Fruit fly (Drosophila melanogaster): Measurements from ENCODE around the gene CG14075.

CG14075 gene

dm6 chr3L:18984661-18985060 lies at the start of gene CG14075:
Gene CG14075 (plus strand): TSS chr3L:18984961.
- TF ChIP-seq CG1620 (GFP tag; optimal IDR thresholded peaks at IDR 0.05) (no peak), pad (GFP tag; optimal IDR thresholded peaks at IDR 0.05) (no peak), ovo (GFP tag; optimal IDR thresholded peaks at IDR 0.05) (no peak), toe (GFP tag; optimal IDR thresholded peaks at IDR 0.05) (no peak), CG5204 (GFP tag; optimal IDR thresholded peaks at IDR 0.05) (no peak), Crg-1 (GFP tag; optimal IDR thresholded peaks at IDR 0.05) (no peak), CG7101 (tag; optimal IDR thresholded peaks at IDR 0.05) (no peak), Clk (GFP tag; optimal IDR thresholded peaks at IDR 0.05) (no peak), Hr96 (GFP tag; optimal IDR thresholded peaks at IDR 0.05) (no peak), kay (GFP tag; ENCODE audit: borderline replicate concordance) (no peak), CG12768 (GFP tag; optimal IDR thresholded peaks at IDR 0.05) (no peak), CG7045 (GFP tag; optimal IDR thresholded peaks at IDR 0.05) (no peak)

dm6 chr3L:18945938-18946337 lies 38.8 kb upstream of the CG14075 start, which contains the start of gene CG32204:
Gene CG32204 (minus strand): TSS chr3L:18946038.
- no peak for TF ChIP-seq pad (GFP tag; optimal IDR thresholded peaks at IDR 0.05)
- TF ChIP-seq CG12768 (GFP tag; optimal IDR thresholded peaks at IDR 0.05) = no peak
- TF ChIP-seq cic (GFP tag; optimal IDR thresholded peaks at IDR 0.05) = no peak
- no peak for TF ChIP-seq bab1 (GFP tag; optimal IDR thresholded peaks at IDR 0.05)
- TF ChIP-seq Hr96 (GFP tag; optimal IDR thresholded peaks at IDR 0.05) = no peak
- TF ChIP-seq toe (GFP tag; optimal IDR thresholded peaks at IDR 0.05) = no peak
- TF ChIP-seq ovo (GFP tag; optimal IDR thresholded peaks at IDR 0.05) = no peak
- no peak for TF ChIP-seq Crg-1 (GFP tag; optimal IDR thresholded peaks at IDR 0.05)
- no peak for TF ChIP-seq CG7101 (tag; optimal IDR thresholded peaks at IDR 0.05)
- no peak for TF ChIP-seq tj (GFP tag; optimal IDR thresholded peaks at IDR 0.05)
- TF ChIP-seq CG5204 (GFP tag; optimal IDR thresholded peaks at IDR 0.05) = no peak
- no peak for TF ChIP-seq kay (GFP tag; ENCODE audit: borderline replicate concordance)

- no peak for TF ChIP-seq pad (GFP tag; optimal IDR thresholded peaks at IDR 0.05)
- TF ChIP-seq CG12768 (GFP tag; optimal IDR thresholded peaks at IDR 0.05) = no peak
- TF ChIP-seq tj (GFP tag; optimal IDR thresholded peaks at IDR 0.05) = no peak
- TF ChIP-seq toe (GFP tag; optimal IDR thresholded peaks at IDR 0.05) = no peak
- TF ChIP-seq CG7101 (tag; optimal IDR thresholded peaks at IDR 0.05) = no peak
- no peak for TF ChIP-seq CG7045 (GFP tag; optimal IDR thresholded peaks at IDR 0.05)
- no peak for TF ChIP-seq CG14711 (tag; optimal IDR thresholded peaks at IDR 0.05)
- no peak for TF ChIP-seq Hr96 (GFP tag; optimal IDR thresholded peaks at IDR 0.05)
- no peak for TF ChIP-seq Mnt (GFP tag; optimal IDR thresholded peaks at IDR 0.05)
- TF ChIP-seq ovo (GFP tag; optimal IDR thresholded peaks at IDR 0.05) = no peak
- TF ChIP-seq cic (GFP tag; optimal IDR thresholded peaks at IDR 0.05) = no peak
- TF ChIP-seq CG1620 (GFP tag; optimal IDR thresholded peaks at IDR 0.05) = no peak
- no peak for TF ChIP-seq CG5204 (GFP tag; optimal IDR thresholded peaks at IDR 0.05)
- TF ChIP-seq kay (GFP tag; ENCODE audit: borderline replicate concordance) = no peak
- TF ChIP-seq Clk (GFP tag; optimal IDR thresholded peaks at IDR 0.05) = no peak
- TF ChIP-seq Crg-1 (GFP tag; optimal IDR thresholded peaks at IDR 0.05) = no peak
- no peak for TF ChIP-seq cnc (optimal IDR thresholded peaks at IDR 0.05)
- TF ChIP-seq CG11617 (GFP tag; optimal IDR thresholded peaks at IDR 0.05) = no peak
- TF ChIP-seq CG33017 (tag; optimal IDR thresholded peaks at IDR 0.05) = no peak
- no peak for TF ChIP-seq bab1 (GFP tag; optimal IDR thresholded peaks at IDR 0.05)
Measured at dm6 chr3L:18946956-18947355, 37.8 kb upstream of the CG14075 start.

- TF ChIP-seq ovo (GFP tag; optimal IDR thresholded peaks at IDR 0.05) (no peak), CG1620 (GFP tag; optimal IDR thresholded peaks at IDR 0.05) (no peak), CG11617 (GFP tag; optimal IDR thresholded peaks at IDR 0.05) (no peak), Crg-1 (GFP tag; optimal IDR thresholded peaks at IDR 0.05) (no peak), cic (GFP tag; optimal IDR thresholded peaks at IDR 0.05) (no peak), bab1 (GFP tag; optimal IDR thresholded peaks at IDR 0.05) (peak; percentile 29), CG12768 (GFP tag; optimal IDR thresholded peaks at IDR 0.05) (peak; percentile 3)
Measured at dm6 chr3L:18949137-18949536, 35.6 kb upstream of the CG14075 start.

- TF ChIP-seq cic (GFP tag; optimal IDR thresholded peaks at IDR 0.05) (peak; percentile 9), bab1 (GFP tag; optimal IDR thresholded peaks at IDR 0.05) (peak; percentile 33), tj (GFP tag; optimal IDR thresholded peaks at IDR 0.05) (peak; percentile 22), ovo (GFP tag; optimal IDR thresholded peaks at IDR 0.05) (peak; percentile 54), CG5204 (GFP tag; optimal IDR thresholded peaks at IDR 0.05) (no peak)
Measured at dm6 chr3L:18950359-18950758, 34.4 kb upstream of the CG14075 start, which contains the start of gene CG6836. Gene CG6836 (plus strand): TSS chr3L:18950629.

dm6 chr3L:18952399-18952798 lies 32.4 kb upstream of the CG14075 start:
- TF ChIP-seq toe (GFP tag; optimal IDR thresholded peaks at IDR 0.05) (no peak), Clk (GFP tag; optimal IDR thresholded peaks at IDR 0.05) (no peak), CG14711 (tag; optimal IDR thresholded peaks at IDR 0.05) (no peak), CG7101 (tag; optimal IDR thresholded peaks at IDR 0.05) (no peak), bab1 (GFP tag; optimal IDR thresholded peaks at IDR 0.05) (no peak), kay (GFP tag; ENCODE audit: borderline replicate concordance) (no peak), tj (GFP tag; optimal IDR thresholded peaks at IDR 0.05) (no peak), CG7045 (GFP tag; optimal IDR thresholded peaks at IDR 0.05) (no peak), Crg-1 (GFP tag; optimal IDR thresholded peaks at IDR 0.05) (no peak), CG12768 (GFP tag; optimal IDR thresholded peaks at IDR 0.05) (no peak), cic (GFP tag; optimal IDR thresholded peaks at IDR 0.05) (no peak), pad (GFP tag; optimal IDR thresholded peaks at IDR 0.05) (no peak), CG5204 (GFP tag; optimal IDR thresholded peaks at IDR 0.05) (no peak)

- no peak for TF ChIP-seq cic (GFP tag; optimal IDR thresholded peaks at IDR 0.05)
- peak; percentile 97 for TF ChIP-seq pad (GFP tag; optimal IDR thresholded peaks at IDR 0.05)
Measured at dm6 chr3L:18957032-18957431, 27.7 kb upstream of the CG14075 start.

Data from whole organism, adult.